Worm (Caenorhabditis elegans) whole organism, midembryonic: ENCODE results near the gene T01B4.3.

Source experiments
- T22C8.4 ChIP-seq: fragments of 200-800 bp; sonication (Bioruptor generic); IDR thresholded peaks from 2 replicates; pipeline ENCODE4 v1.3.6; 2022; ENCODE audit warnings: missing genetic modification characterization, missing compliant biosample characterization
- cog-1 ChIP-seq: sonication (generic microtip); optimal IDR thresholded peaks from 2 replicates; lab custom pipeline; 2016; ENCODE audit warnings: missing genetic modification characterization, missing compliant biosample characterization
- flt-1 ChIP-seq: fragments of 200-800 bp; sonication (Bioruptor generic); IDR thresholded peaks from 2 replicates; pipeline ENCODE4 v1.3.6; 2022; ENCODE audit warnings: missing genetic modification characterization, missing compliant biosample characterization
- klf-2 ChIP-seq: fragments of 200-800 bp; sonication (Bioruptor generic); conservative IDR thresholded peaks from 2 replicates; pipeline ENCODE4 v1.3.6; 2022; ENCODE audit warnings: missing genetic modification reagents, missing genetic modification characterization, missing compliant biosample characterization
- med-1 ChIP-seq: sonication (generic microtip); optimal IDR thresholded peaks from 2 replicates; lab custom pipeline; 2017; ENCODE audit warnings: missing genetic modification characterization, mild to moderate bottlenecking, missing compliant biosample characterization, antibody characterized with exemption, missing genetic modification reagents; ENCODE audit not compliant: insufficient read depth
- ref-1 ChIP-seq: fragments of 200-800 bp; sonication (Bioruptor generic); conservative IDR thresholded peaks from 2 replicates; pipeline ENCODE4 v1.3.6; 2022; ENCODE audit warnings: missing genetic modification reagents, missing genetic modification characterization, missing compliant biosample characterization
- tab-1 ChIP-seq: fragments of 200-800 bp; sonication (Bioruptor generic); IDR thresholded peaks from 2 replicates; pipeline ENCODE4 v1.3.6; 2022; ENCODE audit warnings: missing genetic modification characterization, missing compliant biosample characterization
- ztf-23 ChIP-seq: fragments of 200-800 bp; sonication (Bioruptor generic); IDR thresholded peaks from 2 replicates; pipeline ENCODE4 v1.3.6; 2022; ENCODE audit warnings: missing genetic modification reagents, missing genetic modification characterization, missing compliant biosample characterization
- ztf-29 ChIP-seq: fragments of 200-800 bp; sonication (Bioruptor generic); IDR thresholded peaks from 2 replicates; pipeline ENCODE4 v1.3.6; 2022; ENCODE audit warnings: missing genetic modification reagents, missing genetic modification characterization, missing compliant biosample characterization

T01B4.3 gene

DNA sequence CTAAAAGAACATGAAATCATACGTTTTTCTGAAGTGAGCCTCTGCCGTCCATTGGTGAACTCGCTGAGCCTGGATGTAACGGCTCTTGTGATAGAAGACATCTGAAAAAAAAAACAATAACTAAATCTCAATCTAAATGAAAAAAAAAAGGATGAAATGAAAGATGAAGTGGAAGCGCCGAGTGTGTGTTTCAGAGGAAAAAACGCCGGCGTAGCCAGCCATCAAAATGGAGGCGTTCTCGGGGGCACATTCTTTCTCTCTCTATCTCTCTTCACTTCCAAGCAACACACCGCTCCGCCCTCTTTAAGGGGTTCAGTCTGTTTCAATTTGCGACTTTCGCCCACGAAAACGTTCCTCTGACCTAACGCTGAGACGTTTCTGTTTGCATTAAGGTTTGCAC lies at the start of gene T01B4.3:
T01B4.3 (minus strand) TSS at position 101 of the 400 bp plus-strand sequence.
- no peak for TF ChIP-seq flt-1 (GFP tag; lab: Robert Waterston, UW)
- TF ChIP-seq ztf-23 (GFP tag; lab: Robert Waterston, UW): no peak
- no peak for TF ChIP-seq tab-1 (GFP tag; lab: Robert Waterston, UW)
- no peak for TF ChIP-seq T22C8.4 (GFP tag; lab: Robert Waterston, UW)
- TF ChIP-seq ztf-29: no peak
- no peak for TF ChIP-seq klf-2 (GFP tag; lab: Robert Waterston, UW)
- TF ChIP-seq ref-1: no peak
- no peak for TF ChIP-seq med-1 (GFP tag; lab: Kevin White, UChicago)
- no peak for TF ChIP-seq cog-1 (tag; lab: Kevin White, UChicago)

DNA sequence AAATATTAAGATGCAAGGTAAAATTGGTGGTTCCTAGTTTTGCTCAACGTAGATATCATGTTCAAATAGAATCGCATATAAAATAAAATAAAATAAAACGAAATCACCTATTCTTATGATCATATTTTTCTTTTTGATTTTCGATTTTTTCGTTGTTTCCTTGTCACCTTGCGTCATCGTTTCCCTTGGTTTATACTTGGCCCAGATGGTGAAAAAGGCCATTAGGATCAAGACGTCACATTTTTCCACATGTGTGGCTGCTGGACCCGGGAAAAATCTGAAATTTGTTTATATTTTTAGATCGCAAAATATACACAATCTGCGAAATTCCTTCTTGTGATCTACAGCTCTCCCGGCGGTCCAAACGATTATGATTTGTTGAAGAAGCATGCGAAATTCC lies 49.5 kb upstream of the T01B4.3 start, which contains the start of gene ace-1:
ace-1 (plus strand) TSS at position 301 of the 400 bp plus-strand sequence.
- TF ChIP-seq ztf-23 (GFP tag; lab: Robert Waterston, UW) (no peak), tab-1 (GFP tag; lab: Robert Waterston, UW) (no peak), cog-1 (tag; lab: Kevin White, UChicago) (no peak), klf-2 (GFP tag; lab: Robert Waterston, UW) (no peak), ref-1 (no peak), ztf-29 (no peak), T22C8.4 (GFP tag; lab: Robert Waterston, UW) (no peak)

ce11 chrX:16366508-16366907 lies 49.0 kb upstream of the T01B4.3 start:
- no peak for TF ChIP-seq tab-1 (GFP tag; lab: Robert Waterston, UW)
- no peak for TF ChIP-seq cog-1 (tag; lab: Kevin White, UChicago)
- TF ChIP-seq ref-1: no peak
- TF ChIP-seq ztf-23 (GFP tag; lab: Robert Waterston, UW): no peak
- no peak for TF ChIP-seq klf-2 (GFP tag; lab: Robert Waterston, UW)
- no peak for TF ChIP-seq flt-1 (GFP tag; lab: Robert Waterston, UW)
- no peak for TF ChIP-seq ztf-29
- TF ChIP-seq med-1 (GFP tag; lab: Kevin White, UChicago): no peak
- TF ChIP-seq T22C8.4 (GFP tag; lab: Robert Waterston, UW): no peak

ce11 chrX:16363637-16364036 lies 46.1 kb upstream of the T01B4.3 start:
- no peak for TF ChIP-seq flt-1 (GFP tag; lab: Robert Waterston, UW)
- TF ChIP-seq ztf-29: no peak
- no peak for TF ChIP-seq tab-1 (GFP tag; lab: Robert Waterston, UW)
- no peak for TF ChIP-seq klf-2 (GFP tag; lab: Robert Waterston, UW)
- no peak for TF ChIP-seq ref-1
- TF ChIP-seq ztf-23 (GFP tag; lab: Robert Waterston, UW): no peak
- no peak for TF ChIP-seq T22C8.4 (GFP tag; lab: Robert Waterston, UW)
- TF ChIP-seq med-1 (GFP tag; lab: Kevin White, UChicago): no peak
- TF ChIP-seq cog-1 (tag; lab: Kevin White, UChicago): no peak

- no peak for TF ChIP-seq med-1 (GFP tag; lab: Kevin White, UChicago)
- TF ChIP-seq T22C8.4 (GFP tag; lab: Robert Waterston, UW): no peak
Observed at ce11 chrX:16361001-16361400, 43.5 kb upstream of the T01B4.3 start.

DNA sequence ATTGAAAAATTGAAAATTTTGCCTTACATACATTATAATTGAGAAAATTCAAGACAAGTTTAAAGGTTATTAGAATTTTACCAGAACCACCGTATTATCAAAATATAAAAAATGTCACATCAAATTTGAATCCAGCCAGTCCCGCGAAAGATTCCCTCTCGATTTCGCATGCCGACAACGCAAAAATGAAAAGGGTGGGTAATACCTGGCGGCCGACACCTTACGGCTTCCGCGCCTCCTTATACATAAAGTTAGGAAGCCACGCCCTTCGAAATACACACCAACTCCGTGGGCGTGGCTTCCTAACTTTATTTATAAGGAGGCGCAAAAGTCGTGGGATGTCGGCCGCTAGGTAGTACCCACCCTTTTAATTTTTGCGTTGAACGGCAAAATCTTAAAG lies 40.0 kb upstream of the T01B4.3 start:
- TF ChIP-seq med-1 (GFP tag; lab: Kevin White, UChicago) (no peak), cog-1 (tag; lab: Kevin White, UChicago) (no peak), ztf-29 (no peak), ztf-23 (GFP tag; lab: Robert Waterston, UW) (no peak), tab-1 (GFP tag; lab: Robert Waterston, UW) (0 out of 2 replicates have a peak, but pooled peaks have one; percentile 54), flt-1 (GFP tag; lab: Robert Waterston, UW) (no peak)

DNA sequence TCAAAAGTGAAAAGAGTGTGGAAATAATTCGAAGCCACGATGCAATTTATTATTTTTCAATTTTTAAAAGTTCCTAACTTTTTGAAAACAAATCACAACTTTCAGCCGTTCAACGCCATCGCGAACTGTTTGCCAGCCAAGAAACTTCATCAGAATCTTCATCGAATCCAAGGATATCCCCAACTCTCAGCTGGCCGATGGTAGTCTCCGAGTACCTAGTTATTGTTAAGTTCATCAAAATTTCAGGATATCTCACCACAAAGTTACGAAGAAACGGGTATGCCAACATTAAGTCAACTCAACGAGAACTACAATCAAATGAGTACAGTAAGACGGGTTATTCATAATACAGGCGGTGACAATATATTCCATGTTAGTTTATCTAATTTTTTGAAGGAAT lies 38.8 kb upstream of the T01B4.3 start:
- TF ChIP-seq klf-2 (GFP tag; lab: Robert Waterston, UW): no peak
- TF ChIP-seq ztf-23 (GFP tag; lab: Robert Waterston, UW): no peak
- TF ChIP-seq tab-1 (GFP tag; lab: Robert Waterston, UW): no peak
- no peak for TF ChIP-seq ref-1

DNA sequence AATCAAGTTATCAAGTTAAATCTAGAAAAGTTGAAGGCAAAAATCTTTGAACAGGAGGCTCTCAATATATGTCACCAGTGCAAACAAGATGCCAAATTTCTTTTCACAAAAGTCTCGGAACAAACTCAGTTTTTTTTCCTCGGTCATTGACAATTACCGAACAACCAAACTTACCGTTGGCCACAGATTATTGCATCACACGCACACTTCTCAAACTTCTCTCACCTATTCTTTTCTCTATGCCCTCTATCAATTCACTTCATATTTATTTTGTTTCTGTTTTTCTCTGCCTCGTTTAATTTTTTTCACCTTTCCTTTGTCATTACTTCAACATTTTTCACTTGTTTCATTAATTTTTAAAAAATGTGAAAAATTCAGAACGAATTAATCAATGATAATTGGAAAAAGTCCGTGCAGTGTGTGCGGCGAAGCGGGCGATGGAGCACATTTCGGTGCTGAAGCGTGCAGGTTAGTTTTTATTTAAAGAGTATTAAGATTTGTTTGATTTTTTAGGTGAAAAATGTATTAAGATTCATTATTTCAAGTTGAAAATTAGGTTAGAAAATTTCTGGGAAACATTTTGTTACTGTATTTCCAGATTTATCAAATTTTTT lies 37.2 kb upstream of the T01B4.3 start, which contains the start of gene nhr-28:
nhr-28 (plus strand) TSS at position 379 of the 614 bp plus-strand sequence.
- TF ChIP-seq klf-2 (GFP tag; lab: Robert Waterston, UW) (no peak), ztf-23 (GFP tag; lab: Robert Waterston, UW) (no peak), ref-1 (no peak), T22C8.4 (GFP tag; lab: Robert Waterston, UW) (no peak), tab-1 (GFP tag; lab: Robert Waterston, UW) (no peak), flt-1 (GFP tag; lab: Robert Waterston, UW) (no peak), ztf-29 (no peak), med-1 (GFP tag; lab: Kevin White, UChicago) (no peak), cog-1 (tag; lab: Kevin White, UChicago) (no peak)

- TF ChIP-seq T22C8.4 (GFP tag; lab: Robert Waterston, UW) (no peak), ztf-29 (no peak)
Observed at ce11 chrX:16352503-16352902, 35.0 kb upstream of the T01B4.3 start.

DNA sequence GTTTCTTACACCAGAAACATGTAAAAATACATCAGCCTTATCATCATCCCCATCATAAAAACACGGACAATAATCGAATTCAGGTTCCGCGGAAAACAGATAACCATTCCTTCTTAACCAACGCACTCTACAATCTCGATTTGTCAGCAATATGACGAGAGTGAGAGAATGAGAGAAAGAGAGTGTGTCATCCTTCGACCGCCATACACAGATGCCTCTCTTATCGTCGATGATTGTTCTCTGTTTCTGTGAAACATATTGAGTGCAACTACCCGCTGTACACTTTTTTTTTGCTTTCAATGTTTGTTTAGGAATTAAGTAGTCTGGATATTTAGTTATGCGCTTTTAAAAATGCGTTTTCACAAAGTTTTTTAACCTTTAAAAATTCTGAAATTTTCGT lies 31.5 kb upstream of the T01B4.3 start:
- TF ChIP-seq ztf-23 (GFP tag; lab: Robert Waterston, UW) (no peak), flt-1 (GFP tag; lab: Robert Waterston, UW) (no peak), klf-2 (GFP tag; lab: Robert Waterston, UW) (no peak), tab-1 (GFP tag; lab: Robert Waterston, UW) (no peak), ref-1 (no peak), ztf-29 (no peak), cog-1 (tag; lab: Kevin White, UChicago) (no peak), med-1 (GFP tag; lab: Kevin White, UChicago) (no peak), T22C8.4 (GFP tag; lab: Robert Waterston, UW) (no peak)
